Fruit fly (Drosophila melanogaster) whole organism, embryonic: Measurements from ENCODE around the gene CG9920.

ENCODE experiments used
- C15 ChIP-seq: fragments of 200-800 bp; sonication (Bioruptor generic); IDR thresholded peaks from 3 replicates; pipeline ENCODE4 v1.3.6; 2022; ENCODE audit warnings: missing biosample characterization, missing genetic modification characterization
- CG1024 ChIP-seq: fragments of 200-800 bp; sonication (Bioruptor generic); IDR thresholded peaks from 2 replicates; pipeline ENCODE4 v1.3.6; 2022; ENCODE audit warnings: missing biosample characterization, missing genetic modification characterization
- CG12391 ChIP-seq: fragments of 200-800 bp; sonication (Bioruptor generic); optimal IDR thresholded peaks from 3 replicates; lab custom pipeline; 2018; ENCODE audit warnings: missing biosample characterization, mild to moderate bottlenecking, missing genetic modification characterization, moderate library complexity
- CG13123 ChIP-seq: fragments of 200-800 bp; sonication (Bioruptor generic); optimal IDR thresholded peaks from 2 replicates; lab custom pipeline; 2016; ENCODE audit warnings: missing biosample characterization, missing genetic modification characterization
- CG13296 ChIP-seq: fragments of 200-800 bp; sonication (Bioruptor generic); optimal IDR thresholded peaks from 3 replicates; lab custom pipeline; 2018; ENCODE audit warnings: missing biosample characterization, mild to moderate bottlenecking, missing genetic modification characterization
- CG13775 ChIP-seq: fragments of 200-800 bp; sonication (Bioruptor generic); optimal IDR thresholded peaks from 3 replicates; lab custom pipeline; 2017; ENCODE audit warnings: missing biosample characterization, mild to moderate bottlenecking, missing genetic modification characterization
- CG13894 ChIP-seq: fragments of 200-800 bp; sonication (Bioruptor generic); optimal IDR thresholded peaks from 3 replicates; lab custom pipeline; 2018; ENCODE audit warnings: missing biosample characterization, mild to moderate bottlenecking, missing genetic modification characterization, moderate library complexity
- CG16813 ChIP-seq: fragments of 200-800 bp; sonication (Bioruptor generic); IDR thresholded peaks from 3 replicates; pipeline ENCODE4 v1.3.6; 2022; ENCODE audit warnings: missing biosample characterization, missing genetic modification characterization; ENCODE audit not compliant: partially characterized antibody
- CG2889 ChIP-seq: fragments of 200-800 bp; sonication (Bioruptor generic); IDR thresholded peaks from 3 replicates; pipeline ENCODE4 v1.3.6; 2022; ENCODE audit warnings: missing biosample characterization, missing genetic modification characterization
- CG32767 ChIP-seq: fragments of 200-800 bp; sonication (Bioruptor generic); IDR thresholded peaks from 2 replicates; pipeline ENCODE4 v1.3.6; 2022; ENCODE audit warnings: missing biosample characterization, missing genetic modification characterization
- CG32772 ChIP-seq: fragments of 200-800 bp; sonication (Bioruptor generic); IDR thresholded peaks from 2 replicates; pipeline ENCODE4 v1.3.6; 2022; ENCODE audit warnings: missing biosample characterization, missing genetic modification characterization
- CG4360 ChIP-seq: fragments of 200-800 bp; sonication (Bioruptor generic); IDR thresholded peaks from 2 replicates; pipeline ENCODE4 v1.3.6; 2022; ENCODE audit warnings: missing biosample characterization, missing genetic modification characterization
- CG7839 ChIP-seq: fragments of 200-800 bp; sonication (Bioruptor generic); optimal IDR thresholded peaks from 3 replicates; lab custom pipeline; 2018; ENCODE audit warnings: missing biosample characterization, mild to moderate bottlenecking, missing genetic modification characterization, moderate library complexity
- CG7987 ChIP-seq: fragments of 200-800 bp; sonication (Bioruptor generic); optimal IDR thresholded peaks from 2 replicates; lab custom pipeline; 2018; ENCODE audit warnings: missing biosample characterization, mild to moderate bottlenecking, missing genetic modification characterization, moderate library complexity
- CG8388 ChIP-seq: fragments of 200-800 bp; sonication (Bioruptor generic); optimal IDR thresholded peaks from 2 replicates; lab custom pipeline; 2019; ENCODE audit warnings: missing biosample characterization, mild to moderate bottlenecking, missing genetic modification characterization, moderate library complexity
- Camta ChIP-seq: fragments of 200-800 bp; sonication (Bioruptor generic); optimal IDR thresholded peaks from 2 replicates; lab custom pipeline; 2016; ENCODE audit warnings: missing biosample characterization, missing genetic modification characterization
- Dbx ChIP-seq: fragments of 200-800 bp; sonication (Bioruptor generic); IDR thresholded peaks from 3 replicates; pipeline ENCODE4 v1.3.6; 2022; ENCODE audit warnings: missing biosample characterization, missing genetic modification characterization
- Elba2 ChIP-seq: fragments of 200-800 bp; sonication (Bioruptor generic); optimal IDR thresholded peaks from 3 replicates; lab custom pipeline; 2016; ENCODE audit warnings: missing biosample characterization, missing genetic modification characterization
- Ets65A ChIP-seq: fragments of 200-800 bp; sonication (Bioruptor generic); peaks from one replicate; lab custom pipeline; 2016; ENCODE audit warnings: missing biosample characterization, missing genetic modification characterization
- Fer3 ChIP-seq: fragments of 200-800 bp; sonication (Bioruptor generic); optimal IDR thresholded peaks from 2 replicates; lab custom pipeline; 2018; ENCODE audit warnings: missing biosample characterization, mild to moderate bottlenecking, missing genetic modification characterization, moderate library complexity
- Lim3 ChIP-seq: fragments of 200-800 bp; sonication (Bioruptor generic); IDR thresholded peaks from 2 replicates; pipeline ENCODE4 v1.3.6; 2022; ENCODE audit warnings: missing biosample characterization, missing genetic modification characterization
- Ptx1 ChIP-seq: fragments of 200-800 bp; sonication (Bioruptor generic); IDR thresholded peaks from 2 replicates; pipeline ENCODE4 v1.3.6; 2022; ENCODE audit warnings: missing biosample characterization, missing genetic modification characterization
- Trl ChIP-seq, 3 experiments: fragments of >200 bp in 2 of 3; fragments of 200-800 bp in 1 of 3; sonication (Bioruptor generic) in 1 of 3; optimal IDR thresholded peaks; 2 replicates in 1 of 3; 3 replicates in 2 of 3; lab custom pipeline; 2016 to 2017; ENCODE audit warnings: missing biosample characterization in 1 of 3, missing genetic modification characterization in 1 of 3
- Usf ChIP-seq: fragments of 200-800 bp; sonication (Bioruptor generic); optimal IDR thresholded peaks from 2 replicates; lab custom pipeline; 2017; ENCODE audit warnings: missing genotype, missing biosample characterization, missing genetic modification characterization
- bowl ChIP-seq: fragments of 200-800 bp; sonication (Bioruptor generic); IDR thresholded peaks from 2 replicates; pipeline ENCODE4 v1.3.6; 2022; ENCODE audit warnings: missing biosample characterization, missing genetic modification characterization
- cato ChIP-seq: fragments of 200-800 bp; sonication (Bioruptor generic); optimal IDR thresholded peaks from 2 replicates; lab custom pipeline; 2016; ENCODE audit warnings: missing biosample characterization, missing genetic modification characterization, borderline replicate concordance
- dan ChIP-seq: fragments of 200-800 bp; sonication (Bioruptor generic); IDR thresholded peaks from 2 replicates; pipeline ENCODE4 v1.3.6; 2022; ENCODE audit warnings: missing biosample characterization, missing genetic modification characterization
- esg ChIP-seq: fragments of 200-800 bp; sonication (Bioruptor generic); conservative IDR thresholded peaks from 2 replicates; pipeline ENCODE4 v1.3.6; 2022; ENCODE audit warnings: missing biosample characterization, missing genetic modification characterization
- fd64A ChIP-seq: fragments of 200-800 bp; sonication (Bioruptor generic); optimal IDR thresholded peaks from 3 replicates; lab custom pipeline; 2018; ENCODE audit warnings: missing biosample characterization, mild to moderate bottlenecking, missing genetic modification characterization
- fd96Cb ChIP-seq: fragments of 200-800 bp; sonication (Bioruptor generic); optimal IDR thresholded peaks from 2 replicates; lab custom pipeline; 2018; ENCODE audit warnings: missing biosample characterization, mild to moderate bottlenecking, missing genetic modification characterization, moderate library complexity
- gce ChIP-seq: fragments of 200-800 bp; sonication (Bioruptor generic); IDR thresholded peaks from 3 replicates; pipeline ENCODE4 v1.3.6; 2022; ENCODE audit warnings: missing biosample characterization, missing genetic modification characterization
- gro ChIP-seq: fragments of 200-800 bp; sonication (Bioruptor generic); optimal IDR thresholded peaks from 2 replicates; lab custom pipeline; 2016; ENCODE audit warnings: missing biosample characterization, missing genetic modification characterization
- hb ChIP-seq: fragments of 200-800 bp; sonication (Bioruptor generic); IDR thresholded peaks from 3 replicates; pipeline ENCODE4 v1.3.6; 2022; ENCODE audit warnings: missing biosample characterization, missing genetic modification characterization; ENCODE audit not compliant: partially characterized antibody
- her ChIP-seq: fragments of 200-800 bp; sonication (Bioruptor generic); optimal IDR thresholded peaks from 2 replicates; lab custom pipeline; 2016; ENCODE audit warnings: missing biosample characterization, missing genetic modification characterization
- insv ChIP-seq, 2 experiments: fragments of 200-800 bp; sonication (Bioruptor generic); optimal IDR thresholded peaks; 3 replicates each; lab custom pipeline; 2016 to 2018; ENCODE audit warnings: missing biosample characterization in 2 of 2, missing genetic modification characterization in 2 of 2
- jing ChIP-seq: fragments of 200-800 bp; sonication (Bioruptor generic); optimal IDR thresholded peaks from 2 replicates; lab custom pipeline; 2018; ENCODE audit warnings: missing biosample characterization, mild to moderate bottlenecking, missing genetic modification characterization
- nau ChIP-seq: fragments of 200-800 bp; sonication (Bioruptor generic); optimal IDR thresholded peaks from 3 replicates; lab custom pipeline; 2017; ENCODE audit warnings: missing biosample characterization, mild to moderate bottlenecking, missing genetic modification characterization, missing genetic modification reagents
- nmo ChIP-seq: fragments of 200-800 bp; sonication (Bioruptor generic); optimal IDR thresholded peaks from 2 replicates; lab custom pipeline; 2018; ENCODE audit warnings: missing biosample characterization, mild to moderate bottlenecking, missing genetic modification characterization, moderate library complexity
- nom ChIP-seq: fragments of 200-800 bp; sonication (Bioruptor generic); optimal IDR thresholded peaks from 2 replicates; lab custom pipeline; 2017; ENCODE audit warnings: missing biosample characterization, missing genetic modification characterization, mild to moderate bottlenecking, moderate library complexity, missing genetic modification reagents
- phol ChIP-seq: fragments of 200-800 bp; sonication (Bioruptor generic); optimal IDR thresholded peaks from 3 replicates; lab custom pipeline; 2018; ENCODE audit warnings: missing biosample characterization, mild to moderate bottlenecking, missing genetic modification characterization, moderate library complexity
- row ChIP-seq: fragments of 200-800 bp; sonication (Bioruptor generic); IDR thresholded peaks from 3 replicates; pipeline ENCODE4 v1.3.6; 2022; ENCODE audit warnings: missing biosample characterization, missing genetic modification characterization
- run ChIP-seq: fragments of 200-800 bp; sonication (Bioruptor generic); optimal IDR thresholded peaks from 3 replicates; lab custom pipeline; 2018; ENCODE audit warnings: missing biosample characterization, mild to moderate bottlenecking, missing genetic modification characterization
- schlank ChIP-seq: fragments of 200-800 bp; sonication (Bioruptor generic); optimal IDR thresholded peaks from 2 replicates; lab custom pipeline; 2018; ENCODE audit warnings: missing biosample characterization, mild to moderate bottlenecking, missing genetic modification characterization
- seq ChIP-seq: fragments of 200-800 bp; sonication (Bioruptor generic); IDR thresholded peaks from 2 replicates; pipeline ENCODE4 v1.3.6; 2022; ENCODE audit warnings: missing biosample characterization, missing genetic modification characterization
- so ChIP-seq: fragments of 200-800 bp; sonication (Bioruptor generic); IDR thresholded peaks from 3 replicates; pipeline ENCODE4 v1.3.6; 2022; ENCODE audit warnings: missing biosample characterization, missing genetic modification characterization
- sr ChIP-seq: fragments of 200-800 bp; sonication (Bioruptor generic); IDR thresholded peaks from 3 replicates; pipeline ENCODE4 v1.3.6; 2022; ENCODE audit warnings: missing biosample characterization, missing genetic modification characterization
- tll ChIP-seq, 2 experiments: fragments of 200-800 bp in 1 of 2; fragments of >200 bp in 1 of 2; sonication (Bioruptor generic) in 1 of 2; optimal IDR thresholded peaks; 2 replicates each; lab custom pipeline; 2017 to 2019; ENCODE audit warnings: missing biosample characterization in 2 of 2, missing genetic modification characterization in 2 of 2, mild to moderate bottlenecking in 1 of 2, moderate library complexity in 1 of 2
- wdn ChIP-seq: fragments of 200-800 bp; sonication (Bioruptor generic); IDR thresholded peaks from 2 replicates; pipeline ENCODE4 v1.3.6; 2022; ENCODE audit warnings: missing biosample characterization, missing genetic modification characterization

Gene CG9920

DNA sequence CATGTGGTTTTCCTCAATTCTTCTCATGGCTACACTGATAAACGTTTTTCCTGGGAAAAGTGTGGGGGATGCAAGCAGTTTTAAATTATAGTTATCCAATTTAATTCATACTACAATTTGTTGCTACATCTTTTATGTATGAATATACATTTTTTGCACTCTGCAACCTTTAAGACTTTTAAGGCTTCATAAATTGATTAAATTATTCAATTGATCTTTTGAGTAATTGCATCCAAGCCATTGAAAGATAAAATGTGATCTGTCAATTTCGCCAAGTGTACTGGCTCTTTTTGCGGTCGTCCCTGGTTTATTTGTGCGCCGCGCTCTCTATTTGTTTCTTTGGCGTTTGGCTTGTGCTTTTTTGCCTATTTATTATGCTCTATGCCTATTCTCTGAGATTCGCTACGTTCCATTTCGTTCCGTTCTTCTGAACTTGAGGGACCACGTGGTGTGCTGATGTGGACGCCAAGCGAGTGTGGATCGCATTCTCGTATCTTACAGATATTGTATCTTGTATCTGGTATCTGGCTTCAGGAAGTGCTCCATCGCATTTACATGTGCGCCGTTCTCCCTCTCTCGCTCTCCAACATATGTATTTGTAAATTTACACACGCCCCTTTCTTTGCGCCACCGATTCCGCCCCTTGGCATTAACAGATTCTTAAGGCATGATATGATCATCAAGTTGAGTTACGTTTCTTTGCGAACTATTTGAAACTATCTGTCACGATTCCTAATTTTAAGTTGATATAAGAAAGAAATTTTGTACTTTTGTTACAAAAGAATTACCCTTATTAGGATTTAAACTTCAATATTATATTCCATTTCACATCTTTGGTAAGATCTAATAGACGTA, 45.5 kb downstream of the CG9920 start:
- peak in 1 of 2 experiments; percentile 33 for TF ChIP-seq insv (GFP tag; optimal IDR thresholded peaks at IDR 0.05; lab: Kevin White, UChicago)
- peak; percentile 88 for TF ChIP-seq row (GFP tag; lab: Robert Waterston, UW)
- no peak for TF ChIP-seq fd64A (GFP tag; lab: Kevin White, UChicago)
- no peak for TF ChIP-seq CG1024 (GFP tag; lab: Robert Waterston, UW)
- peak; percentile 86 for TF ChIP-seq schlank (tag; lab: Kevin White, UChicago)
- TF ChIP-seq seq, result peak; percentile 87
- peak; percentile 25 for TF ChIP-seq jing
- no peak for TF ChIP-seq run (tag; lab: Kevin White, UChicago)
- TF ChIP-seq sr (GFP tag; lab: Robert Waterston, UW), result no peak
- TF ChIP-seq C15 (GFP tag; lab: Robert Waterston, UW), result peak; percentile 77
- TF ChIP-seq nom (GFP tag; lab: Kevin White, UChicago), result no peak
- TF ChIP-seq CG32767 (GFP tag; lab: Robert Waterston, UW), result peak; percentile 71; the same call in 1 of the 2 replicates
- TF ChIP-seq Camta (GFP tag; lab: Kevin White, UChicago), result peak; percentile 84
- peak; percentile 11 for TF ChIP-seq CG13123 (GFP tag; lab: Kevin White, UChicago)
- peak; percentile 86 for TF ChIP-seq CG13775 (GFP tag; lab: Kevin White, UChicago)
- no peak; the same call in 2 of the 3 replicates for TF ChIP-seq gce (GFP tag; lab: Robert Waterston, UW)
- TF ChIP-seq CG32772 (GFP tag; lab: Robert Waterston, UW), result peak; percentile 77
- peak; percentile 75 for TF ChIP-seq phol (tag; lab: Kevin White, UChicago)
- peak; percentile 79 for TF ChIP-seq nmo (GFP tag; lab: Kevin White, UChicago)
- TF ChIP-seq cato, result peak; percentile 28
- peak; percentile 69 for TF ChIP-seq CG13894 (tag; lab: Kevin White, UChicago)
- peak; percentile 80 for TF ChIP-seq esg (GFP tag; lab: Robert Waterston, UW)
- TF ChIP-seq Ptx1 (GFP tag; lab: Robert Waterston, UW), result peak; percentile 91
- peak; percentile 92 for TF ChIP-seq Ets65A
- TF ChIP-seq Usf (GFP tag; lab: Kevin White, UChicago), result peak; percentile 58
- TF ChIP-seq Fer3 (tag; lab: Kevin White, UChicago), result peak; percentile 91
- peak; percentile 95 for TF ChIP-seq gro (GFP tag; lab: Kevin White, UChicago)
- peak; percentile 89 for TF ChIP-seq Dbx (GFP tag; lab: Robert Waterston, UW)
- peak; percentile 82 for TF ChIP-seq CG12391 (tag; lab: Kevin White, UChicago)
- TF ChIP-seq Lim3 (GFP tag; lab: Robert Waterston, UW), result 0 out of 2 replicates have a peak, but pooled peaks have one; percentile 53
- TF ChIP-seq CG16813 (GFP tag; lab: Robert Waterston, UW), result no peak
- TF ChIP-seq bowl (GFP tag; lab: Robert Waterston, UW), result peak; percentile 56; the same call in 1 of the 2 replicates
- peak; percentile 70 for TF ChIP-seq fd96Cb (tag; lab: Kevin White, UChicago)
- peak; percentile 91 for TF ChIP-seq wdn (GFP tag; lab: Robert Waterston, UW)
- TF ChIP-seq nau (GFP tag; lab: Kevin White, UChicago), result peak; percentile 73
- TF ChIP-seq CG7987, result peak; percentile 10
- TF ChIP-seq Trl (optimal IDR thresholded peaks at IDR 0.05; lab: Kevin White, UChicago), result peak; percentile 29 to 79
- peak; percentile 75 for TF ChIP-seq Trl (GFP tag; optimal IDR thresholded peaks at IDR 0.05; lab: Kevin White, UChicago)
- TF ChIP-seq Elba2 (GFP tag; lab: Kevin White, UChicago), result no peak
- TF ChIP-seq hb (GFP tag; lab: Robert Waterston, UW), result no peak
- TF ChIP-seq CG4360, result no peak; the same call in 1 of the 2 replicates
- peak; percentile 65; the same call in 2 of the 3 replicates for TF ChIP-seq so (GFP tag; lab: Robert Waterston, UW)
- no peak for TF ChIP-seq dan (GFP tag; lab: Robert Waterston, UW)
- TF ChIP-seq CG2889 (GFP tag; lab: Robert Waterston, UW), result peak; percentile 79
- TF ChIP-seq CG7839 (tag; lab: Kevin White, UChicago), result peak; percentile 92
- TF ChIP-seq CG8388 (GFP tag; lab: Kevin White, UChicago), result peak; percentile 48
- no peak for TF ChIP-seq tll (GFP tag; optimal IDR thresholded peaks at IDR 0.05; lab: Kevin White, UChicago)
- peak; percentile 89 for TF ChIP-seq CG13296
- peak; percentile 82 for TF ChIP-seq her (GFP tag; lab: Kevin White, UChicago)
